Fruit fly (Drosophila melanogaster) S2 (cell line): Measurements from ENCODE around the gene Pp1-87B.

Experiments
- CG8478 ChIP-seq: fragments of >200 bp; optimal IDR thresholded peaks from 2 replicates; lab custom pipeline; 2018
- CTCF ChIP-seq, 2 experiments: fragments of >200 bp; optimal IDR thresholded peaks; 2 replicates each; lab custom pipeline; 2018

- TF ChIP-seq CTCF (optimal IDR thresholded peaks at IDR 0.05; lab: Kevin White, UChicago) = peak in 1 of 2 experiments; percentile 29
- TF ChIP-seq CG8478 (lab: Kevin White, UChicago) = no peak
Observed at dm6 chr3R:12383784-12384183, 41.9 kb downstream of the Pp1-87B start.
